Fruit fly (Drosophila melanogaster): ENCODE measurements around the gene Tsf1.
A peak's percentile ranks its signal among the peaks of the same experiment; 100 is the strongest.

Gene Tsf1

dm6 chrX:18366851-18367649 lies 19.8 kb upstream of the Tsf1 start:
- TF ChIP-seq fru (GFP tag; optimal IDR thresholded peaks at IDR 0.05): peak; percentile 84
- TF ChIP-seq rgr (GFP tag; optimal IDR thresholded peaks at IDR 0.05): peak; percentile 70
- TF ChIP-seq Hr83 (GFP tag; optimal IDR thresholded peaks at IDR 0.05; ENCODE audit: poor library complexity, severe bottlenecking): no peak
- peak; percentile 73 for TF ChIP-seq psq (GFP tag; optimal IDR thresholded peaks at IDR 0.05)
- TF ChIP-seq CG9705 (GFP tag; optimal IDR thresholded peaks at IDR 0.05): peak; percentile 76
- TF ChIP-seq Vsx2 (GFP tag; optimal IDR thresholded peaks at IDR 0.05; ENCODE audit: partially characterized antibody): no peak
- TF ChIP-seq CrebA (GFP tag; optimal IDR thresholded peaks at IDR 0.05; ENCODE audit: borderline replicate concordance): no peak
- TF ChIP-seq Hr78 (GFP tag; optimal IDR thresholded peaks at IDR 0.05): no peak
- peak; percentile 21 for TF ChIP-seq Rel (GFP tag; optimal IDR thresholded peaks at IDR 0.05)
- peak; percentile 77 for TF ChIP-seq Rel (tag; optimal IDR thresholded peaks at IDR 0.05)
- no peak for TF ChIP-seq sage (GFP tag; optimal IDR thresholded peaks at IDR 0.05)
- TF ChIP-seq woc (GFP tag; optimal IDR thresholded peaks at IDR 0.05): peak; percentile 75
- peak; percentile 2 for TF ChIP-seq tai (GFP tag; optimal IDR thresholded peaks at IDR 0.05)
- peak; percentile 92 for TF ChIP-seq HLH106 (tag; optimal IDR thresholded peaks at IDR 0.05)
- peak; percentile 63 for TF ChIP-seq Hnf4 (GFP tag; optimal IDR thresholded peaks at IDR 0.05)
- no peak for TF ChIP-seq jim (GFP tag; optimal IDR thresholded peaks at IDR 0.05)
- TF ChIP-seq ey (GFP tag; optimal IDR thresholded peaks at IDR 0.05): peak; percentile 80
- peak; percentile 77 to 83 for TF ChIP-seq foxo (GFP tag; optimal IDR thresholded peaks at IDR 0.05)
- TF ChIP-seq CG32264 (GFP tag; optimal IDR thresholded peaks at IDR 0.05): peak; percentile 80
- peak; percentile 55 for TF ChIP-seq OdsH (GFP tag; optimal IDR thresholded peaks at IDR 0.05)
- peak; percentile 52 for TF ChIP-seq Dif (GFP tag; optimal IDR thresholded peaks at IDR 0.05; ENCODE audit: partially characterized antibody)
- peak; percentile 82 for TF ChIP-seq br (GFP tag; optimal IDR thresholded peaks at IDR 0.05)
- peak; percentile 83 for TF ChIP-seq h (GFP tag; optimal IDR thresholded peaks at IDR 0.05)
- TF ChIP-seq dmrt93B (GFP tag; optimal IDR thresholded peaks at IDR 0.05): peak; percentile 76
- TF ChIP-seq Jra (GFP tag; optimal IDR thresholded peaks at IDR 0.05): peak; percentile 19
- no peak for TF ChIP-seq dl (GFP tag; optimal IDR thresholded peaks at IDR 0.05; ENCODE audit: insufficient read depth in 1 of 2, partially characterized antibody in 2 of 2)
- peak; percentile 86 for TF ChIP-seq Sp1 (GFP tag; optimal IDR thresholded peaks at IDR 0.05)
- TF ChIP-seq Abd-B (GFP tag; optimal IDR thresholded peaks at IDR 0.05): no peak

- TF ChIP-seq fru (GFP tag; optimal IDR thresholded peaks at IDR 0.05): peak; percentile 72
- TF ChIP-seq br (GFP tag; optimal IDR thresholded peaks at IDR 0.05): peak; percentile 82
- peak in 1 of 2 experiments; percentile 76 for TF ChIP-seq foxo (GFP tag; optimal IDR thresholded peaks at IDR 0.05)
- TF ChIP-seq Myc (optimal IDR thresholded peaks at IDR 0.05): no peak
- peak; percentile 81 for TF ChIP-seq rgr (GFP tag; optimal IDR thresholded peaks at IDR 0.05)
- no peak for TF ChIP-seq tai (GFP tag; optimal IDR thresholded peaks at IDR 0.05)
- peak; percentile 57 for TF ChIP-seq HLH106 (tag; optimal IDR thresholded peaks at IDR 0.05)
- peak; percentile 44 for TF ChIP-seq woc (GFP tag; optimal IDR thresholded peaks at IDR 0.05)
- peak; percentile 21 for TF ChIP-seq Rel (GFP tag; optimal IDR thresholded peaks at IDR 0.05)
- TF ChIP-seq Rel (tag; optimal IDR thresholded peaks at IDR 0.05): peak; percentile 96
- TF ChIP-seq Vsx2 (GFP tag; optimal IDR thresholded peaks at IDR 0.05; ENCODE audit: partially characterized antibody): no peak
- peak; percentile 84 for TF ChIP-seq ey (GFP tag; optimal IDR thresholded peaks at IDR 0.05)
- TF ChIP-seq Hnf4 (GFP tag; optimal IDR thresholded peaks at IDR 0.05): peak; percentile 73
- peak; percentile 88 for TF ChIP-seq h (GFP tag; optimal IDR thresholded peaks at IDR 0.05)
- TF ChIP-seq OdsH (GFP tag; optimal IDR thresholded peaks at IDR 0.05): peak; percentile 78
- TF ChIP-seq Mio (GFP tag; optimal IDR thresholded peaks at IDR 0.05): peak; percentile 5
- no peak for TF ChIP-seq Jra (GFP tag; optimal IDR thresholded peaks at IDR 0.05)
- peak; percentile 28 for TF ChIP-seq CG32264 (GFP tag; optimal IDR thresholded peaks at IDR 0.05)
- TF ChIP-seq pan (optimal IDR thresholded peaks at IDR 0.05): no peak
- peak; percentile 44 for TF ChIP-seq brk (GFP tag; optimal IDR thresholded peaks at IDR 0.05)
- peak; percentile 62 for TF ChIP-seq Sp1 (GFP tag; optimal IDR thresholded peaks at IDR 0.05)
- TF ChIP-seq CrebA (GFP tag; optimal IDR thresholded peaks at IDR 0.05; ENCODE audit: borderline replicate concordance): peak; percentile 16
- no peak for TF ChIP-seq Hr78 (GFP tag; optimal IDR thresholded peaks at IDR 0.05)
- TF ChIP-seq psq (GFP tag; optimal IDR thresholded peaks at IDR 0.05): peak; percentile 66
- TF ChIP-seq sv (GFP tag; optimal IDR thresholded peaks at IDR 0.05): peak; percentile 25
Measured at dm6 chrX:18367806-18368643, 18.9 kb upstream of the Tsf1 start.

Data from whole organism, wandering third instar larva.